Fruit fly (Drosophila melanogaster): Measurements from ENCODE around the gene CG13670.
A peak's percentile ranks its signal among the peaks of the same experiment; 100 is the strongest.

CG13670 gene

DNA sequence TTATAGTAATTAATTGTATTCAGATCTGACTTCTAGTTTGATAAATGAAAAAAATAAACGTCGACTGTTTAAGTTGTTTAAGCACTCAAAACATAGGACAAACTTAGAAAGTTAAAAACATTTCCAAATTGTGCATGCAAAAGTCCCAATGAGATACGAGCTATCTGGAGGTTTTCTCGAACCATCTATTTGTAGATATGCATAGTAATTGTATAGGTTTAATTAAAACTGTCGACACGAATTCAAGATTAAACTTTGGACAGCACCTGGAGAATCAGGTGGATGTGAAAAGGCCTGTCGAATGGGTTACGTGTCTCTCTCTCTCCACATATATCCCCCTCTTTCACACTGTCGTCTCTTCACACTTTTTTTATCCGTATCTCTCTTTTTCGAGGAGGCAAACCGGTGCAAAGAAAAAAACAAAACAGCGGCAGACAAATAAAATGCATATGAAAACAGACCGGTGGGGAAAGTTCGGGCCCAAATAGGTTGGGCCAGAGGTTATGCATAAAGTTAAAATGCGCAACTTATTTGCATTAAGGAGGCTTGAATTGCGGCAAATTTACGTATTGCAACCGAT lies 39.6 kb downstream of the CG13670 start:
- TF ChIP-seq pan (optimal IDR thresholded peaks at IDR 0.05) (no peak), EcR (GFP tag; optimal IDR thresholded peaks at IDR 0.05) (no peak), usp (GFP tag; optimal IDR thresholded peaks at IDR 0.05) (no peak), Dll (optimal IDR thresholded peaks at IDR 0.05) (no peak), psq (optimal IDR thresholded peaks at IDR 0.05) (no peak), CG8478 (optimal IDR thresholded peaks at IDR 0.05) (no peak)

DNA sequence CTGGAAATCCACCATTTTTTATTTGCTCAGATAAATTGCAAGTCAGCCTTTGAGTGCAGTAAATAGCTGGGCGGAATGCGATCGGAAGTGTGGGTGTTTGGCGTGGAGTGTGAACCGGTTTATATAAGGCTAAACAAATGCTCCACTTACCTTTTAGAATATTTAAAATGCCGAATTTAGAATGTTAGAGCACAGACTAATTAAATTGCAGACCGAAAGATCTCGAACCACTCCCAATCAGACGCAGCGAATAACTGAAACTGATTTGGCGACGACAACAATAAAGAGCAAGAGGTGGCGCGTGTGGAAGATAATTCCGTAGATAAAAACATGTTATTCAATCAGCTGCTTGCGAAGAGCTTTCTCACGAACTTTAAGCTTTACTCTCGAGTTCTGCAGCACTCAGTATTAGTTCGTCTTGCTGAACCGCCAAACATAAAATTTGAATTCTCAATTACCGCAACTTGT lies 40.1 kb downstream of the CG13670 start, which contains the start of gene Idh:
Gene Idh, minus strand, starts transcription at position 264 of the 468 bp plus-strand sequence.
- TF ChIP-seq usp (GFP tag; optimal IDR thresholded peaks at IDR 0.05) (no peak), pan (optimal IDR thresholded peaks at IDR 0.05) (no peak), Dll (optimal IDR thresholded peaks at IDR 0.05) (no peak), CG8478 (optimal IDR thresholded peaks at IDR 0.05) (no peak), psq (optimal IDR thresholded peaks at IDR 0.05) (no peak), EcR (GFP tag; optimal IDR thresholded peaks at IDR 0.05) (no peak)

DNA sequence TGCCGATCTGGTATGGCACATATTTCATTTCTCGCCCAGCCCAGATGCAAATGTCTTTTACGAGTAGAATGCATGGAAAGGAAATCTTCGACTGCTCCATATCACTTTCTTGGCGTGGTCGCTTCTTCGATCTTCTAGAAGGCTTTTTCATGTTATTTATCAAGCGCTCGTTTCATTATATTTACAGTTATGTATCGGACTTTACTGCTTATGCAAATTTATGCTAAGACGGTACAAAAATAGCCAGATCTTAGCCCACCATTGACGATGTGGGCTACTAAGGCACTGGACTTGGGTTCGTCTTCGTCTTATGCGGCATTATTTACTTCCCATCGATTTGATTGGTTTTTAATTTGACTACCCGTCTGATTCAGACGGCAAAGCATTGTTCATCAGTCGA lies 42.7 kb downstream of the CG13670 start:
- TF ChIP-seq EcR (GFP tag; optimal IDR thresholded peaks at IDR 0.05): no peak
- no peak for TF ChIP-seq Dll (optimal IDR thresholded peaks at IDR 0.05)
- TF ChIP-seq psq (optimal IDR thresholded peaks at IDR 0.05): no peak
- TF ChIP-seq pan (optimal IDR thresholded peaks at IDR 0.05): no peak
- TF ChIP-seq usp (GFP tag; optimal IDR thresholded peaks at IDR 0.05): no peak
- no peak for TF ChIP-seq CG8478 (optimal IDR thresholded peaks at IDR 0.05)

DNA sequence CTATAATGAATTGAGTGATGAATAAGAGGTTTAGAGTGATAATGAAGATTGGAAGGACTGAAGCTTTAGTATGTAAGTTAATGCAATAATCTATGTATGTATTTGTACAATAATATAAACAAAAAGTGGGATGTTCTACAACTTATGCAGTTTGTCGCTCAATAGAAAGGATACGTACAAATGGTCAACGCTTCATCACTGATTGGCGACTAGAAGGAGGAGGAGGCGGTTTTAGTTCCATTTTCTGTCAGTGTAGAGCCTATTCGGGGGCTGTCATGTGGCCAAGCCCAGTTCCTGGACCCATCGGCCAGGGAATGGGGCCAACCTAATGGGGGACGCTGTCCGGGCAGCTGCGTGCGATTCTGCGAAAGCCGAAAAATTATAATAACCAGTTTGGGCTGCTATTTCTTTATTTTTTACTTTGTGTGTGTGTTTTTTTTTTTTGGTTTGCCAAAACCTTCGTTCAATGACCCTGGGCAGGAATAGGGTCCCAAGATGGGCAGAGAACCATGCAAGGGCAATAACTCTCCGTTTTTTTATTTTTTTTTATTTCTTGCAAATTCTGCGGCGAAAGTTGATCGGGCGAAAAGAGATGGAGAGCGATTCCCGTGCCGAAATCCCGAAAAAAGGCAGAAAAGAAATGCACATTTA lies 48.3 kb downstream of the CG13670 start:
- no peak for TF ChIP-seq usp (GFP tag; optimal IDR thresholded peaks at IDR 0.05)
- TF ChIP-seq psq (optimal IDR thresholded peaks at IDR 0.05): no peak
- TF ChIP-seq Dll (optimal IDR thresholded peaks at IDR 0.05): no peak
- TF ChIP-seq EcR (GFP tag; optimal IDR thresholded peaks at IDR 0.05): peak in 1 of 2 experiments; percentile 9

DNA sequence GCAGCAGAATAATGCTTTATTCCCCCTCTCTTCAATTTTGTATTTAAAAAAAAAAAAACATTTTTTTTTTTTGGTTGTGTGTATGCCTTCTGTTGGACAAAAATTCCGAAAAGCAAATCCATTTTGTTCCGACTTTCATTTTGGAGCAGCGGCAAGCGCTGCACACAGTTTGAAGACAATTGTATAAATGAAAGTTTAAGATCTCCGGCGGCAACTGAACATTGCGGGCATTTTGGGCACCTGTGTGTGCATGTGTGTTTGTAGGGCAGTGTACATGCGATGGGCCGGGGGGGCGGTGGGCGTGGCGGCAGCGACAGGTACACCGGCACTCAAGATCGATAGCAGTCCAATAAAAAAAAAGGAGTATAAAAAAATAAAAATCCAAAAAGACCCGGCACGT lies 48.9 kb downstream of the CG13670 start:
- TF ChIP-seq Dll (optimal IDR thresholded peaks at IDR 0.05): no peak
- no peak for TF ChIP-seq pan (optimal IDR thresholded peaks at IDR 0.05)
- TF ChIP-seq CG8478 (optimal IDR thresholded peaks at IDR 0.05): no peak
- TF ChIP-seq EcR (GFP tag; optimal IDR thresholded peaks at IDR 0.05): no peak
- no peak for TF ChIP-seq psq (optimal IDR thresholded peaks at IDR 0.05)
- no peak for TF ChIP-seq usp (GFP tag; optimal IDR thresholded peaks at IDR 0.05)

DNA sequence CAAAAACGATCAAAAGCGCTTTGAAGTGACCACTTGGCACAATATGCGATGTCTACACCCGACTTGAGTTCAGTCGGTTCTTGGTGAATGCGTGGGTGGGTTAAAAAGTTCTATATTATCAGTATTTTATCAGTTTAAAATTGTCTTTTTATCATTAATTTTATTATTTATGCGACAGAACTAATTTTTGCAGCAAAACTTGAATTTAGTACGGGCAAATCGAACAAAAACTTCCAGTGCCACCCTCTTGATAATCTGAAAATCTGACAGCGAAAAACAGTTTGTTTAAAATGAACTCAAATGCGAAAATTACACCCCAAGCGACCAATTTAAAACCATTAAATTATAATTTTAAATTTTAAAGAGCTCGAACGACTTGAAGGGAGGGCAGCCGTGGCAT lies 50.4 kb downstream of the CG13670 start:
- TF ChIP-seq Dll (optimal IDR thresholded peaks at IDR 0.05) (no peak), CG8478 (optimal IDR thresholded peaks at IDR 0.05) (no peak), usp (GFP tag; optimal IDR thresholded peaks at IDR 0.05) (no peak), EcR (GFP tag; optimal IDR thresholded peaks at IDR 0.05) (no peak), psq (optimal IDR thresholded peaks at IDR 0.05) (no peak), pan (optimal IDR thresholded peaks at IDR 0.05) (no peak)

DNA sequence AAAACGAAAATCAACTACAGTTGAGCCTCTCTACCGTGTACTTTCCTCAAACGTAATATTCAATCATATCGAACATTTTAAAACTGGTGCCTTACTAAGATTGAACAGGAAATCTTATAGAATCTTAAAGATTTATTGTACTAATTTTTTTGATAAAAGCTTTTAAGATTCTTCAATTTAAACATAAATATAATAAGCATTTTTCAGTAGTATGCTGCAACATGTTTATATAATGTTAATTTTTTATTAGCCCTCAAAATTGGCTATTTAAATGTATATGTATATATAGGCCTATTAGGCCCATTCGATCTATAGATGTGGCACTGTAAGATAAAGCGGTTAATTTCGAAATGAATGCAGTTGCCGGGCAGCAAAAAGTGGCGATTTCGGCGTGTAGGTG lies 51.0 kb downstream of the CG13670 start:
- TF ChIP-seq usp (GFP tag; optimal IDR thresholded peaks at IDR 0.05): no peak
- no peak for TF ChIP-seq pan (optimal IDR thresholded peaks at IDR 0.05)
- no peak for TF ChIP-seq CG8478 (optimal IDR thresholded peaks at IDR 0.05)
- no peak for TF ChIP-seq EcR (GFP tag; optimal IDR thresholded peaks at IDR 0.05)
- no peak for TF ChIP-seq Dll (optimal IDR thresholded peaks at IDR 0.05)
- TF ChIP-seq psq (optimal IDR thresholded peaks at IDR 0.05): no peak
